Fruit fly (Drosophila melanogaster) whole organism, embryonic: ENCODE results near the gene CG7320.

ENCODE experiments used
- ATbp ChIP-seq: fragments of 200-800 bp; sonication (Bioruptor generic); optimal IDR thresholded peaks from 2 replicates; lab custom pipeline; 2017; ENCODE audit warnings: missing biosample characterization, mild to moderate bottlenecking, missing genetic modification characterization, missing genetic modification reagents
- Antp ChIP-seq: fragments of 200-800 bp; sonication (Bioruptor generic); optimal IDR thresholded peaks from 3 replicates; lab custom pipeline; 2016; ENCODE audit warnings: missing biosample characterization, missing genetic modification characterization
- Awh ChIP-seq: fragments of 200-800 bp; sonication (Bioruptor generic); IDR thresholded peaks from 2 replicates; pipeline ENCODE4, ENCODE4 v1.3.6; 2022; ENCODE audit warnings: missing biosample characterization, missing genetic modification characterization
- Blimp-1 ChIP-seq: fragments of 200-800 bp; sonication (Bioruptor generic); optimal IDR thresholded peaks from 3 replicates; lab custom pipeline; 2018; ENCODE audit warnings: missing biosample characterization, missing genetic modification characterization, mild to moderate bottlenecking, moderate library complexity, missing genetic modification reagents
- CG11560 ChIP-seq: fragments of 200-800 bp; sonication (Bioruptor generic); IDR thresholded peaks from 3 replicates; pipeline ENCODE4 v1.3.6; 2022; ENCODE audit warnings: missing biosample characterization, missing genetic modification characterization
- CG11696 ChIP-seq: fragments of 200-800 bp; sonication (Bioruptor generic); IDR thresholded peaks from 2 replicates; pipeline ENCODE4 v1.3.6; 2022; ENCODE audit warnings: missing biosample characterization, missing genetic modification characterization
- CG12299 ChIP-seq: fragments of 200-800 bp; sonication (Bioruptor generic); optimal IDR thresholded peaks from 2 replicates; lab custom pipeline; 2018; ENCODE audit warnings: missing biosample characterization, mild to moderate bottlenecking, missing genetic modification characterization
- CG15696 ChIP-seq: fragments of 200-800 bp; sonication (Bioruptor generic); optimal IDR thresholded peaks from 2 replicates; lab custom pipeline; 2019; ENCODE audit warnings: missing biosample characterization, mild to moderate bottlenecking, missing genetic modification characterization, moderate library complexity
- CG1603 ChIP-seq: fragments of 200-800 bp; sonication (Bioruptor generic); optimal IDR thresholded peaks from 2 replicates; lab custom pipeline; 2019; ENCODE audit warnings: missing biosample characterization, mild to moderate bottlenecking, missing genetic modification characterization, moderate library complexity
- CG2875 ChIP-seq: fragments of 200-800 bp; sonication (Bioruptor generic); optimal IDR thresholded peaks from 2 replicates; lab custom pipeline; 2017; ENCODE audit warnings: missing biosample characterization, mild to moderate bottlenecking, missing genetic modification characterization, missing genetic modification reagents
- CG3163 ChIP-seq: fragments of 200-800 bp; sonication (Bioruptor generic); optimal IDR thresholded peaks from 3 replicates; lab custom pipeline; 2016; ENCODE audit warnings: missing biosample characterization, missing genetic modification characterization
- CG32767 ChIP-seq: fragments of 200-800 bp; sonication (Bioruptor generic); IDR thresholded peaks from 2 replicates; pipeline ENCODE4 v1.3.6; 2022; ENCODE audit warnings: missing biosample characterization, missing genetic modification characterization
- CG32772 ChIP-seq: fragments of 200-800 bp; sonication (Bioruptor generic); IDR thresholded peaks from 2 replicates; pipeline ENCODE4 v1.3.6; 2022; ENCODE audit warnings: missing biosample characterization, missing genetic modification characterization
- CG34376 ChIP-seq: fragments of 200-800 bp; sonication (Bioruptor generic); optimal IDR thresholded peaks from 2 replicates; lab custom pipeline; 2018; ENCODE audit warnings: missing biosample characterization, mild to moderate bottlenecking, missing genetic modification characterization
- CG6254 ChIP-seq: fragments of 200-800 bp; sonication (Bioruptor generic); optimal IDR thresholded peaks from 3 replicates; lab custom pipeline; 2017; ENCODE audit warnings: mild to moderate bottlenecking, missing biosample characterization, missing genetic modification reagents, missing genetic modification characterization
- CG6654 ChIP-seq: fragments of 200-800 bp; sonication (Bioruptor generic); optimal IDR thresholded peaks from 2 replicates; lab custom pipeline; 2017; ENCODE audit warnings: missing biosample characterization, mild to moderate bottlenecking, missing genetic modification characterization
- CG7556 ChIP-seq: fragments of 200-800 bp; sonication (Bioruptor generic); optimal IDR thresholded peaks from 2 replicates; lab custom pipeline; 2017; ENCODE audit warnings: missing biosample characterization, mild to moderate bottlenecking, missing genetic modification characterization
- CG8089 ChIP-seq: fragments of 200-800 bp; sonication (Bioruptor generic); optimal IDR thresholded peaks from 3 replicates; lab custom pipeline; 2016; ENCODE audit warnings: missing biosample characterization, missing genetic modification characterization
- CG9609 ChIP-seq: fragments of 200-800 bp; sonication (Bioruptor generic); optimal IDR thresholded peaks from 3 replicates; lab custom pipeline; 2016; ENCODE audit warnings: missing biosample characterization, missing genetic modification characterization
- CG9797 ChIP-seq: fragments of 200-800 bp; sonication (Bioruptor generic); optimal IDR thresholded peaks from 3 replicates; lab custom pipeline; 2018; ENCODE audit warnings: missing biosample characterization, mild to moderate bottlenecking, missing genetic modification characterization
- D ChIP-seq, 2 experiments: fragments of 200-800 bp in 1 of 2; fragments of >200 bp in 1 of 2; sonication (Bioruptor generic) in 1 of 2; optimal IDR thresholded peaks; 2 replicates in 1 of 2; 3 replicates in 1 of 2; lab custom pipeline; 2017; ENCODE audit warnings: mild to moderate bottlenecking in 1 of 2, missing biosample characterization in 1 of 2, missing genetic modification characterization in 1 of 2, missing genetic modification reagents in 1 of 2
- Dfd ChIP-seq, 2 experiments: fragments of >200 bp; optimal IDR thresholded peaks; 2 replicates each; lab custom pipeline; 2017; ENCODE audit warnings: missing biosample characterization in 2 of 2, missing genetic modification characterization in 2 of 2
- Dp ChIP-seq: fragments of 200-800 bp; sonication (Bioruptor generic); optimal IDR thresholded peaks from 2 replicates; lab custom pipeline; 2018; ENCODE audit warnings: missing biosample characterization, mild to moderate bottlenecking, missing genetic modification characterization, moderate library complexity
- Med ChIP-seq: fragments of 200-800 bp; sonication (Bioruptor generic); peaks from one replicate; lab custom pipeline; 2016; ENCODE audit warnings: missing biosample characterization, missing genetic modification characterization, mild to moderate bottlenecking, inconsistent platforms, moderate library complexity
- Sin3A ChIP-seq: fragments of >200 bp; optimal IDR thresholded peaks from 2 replicates; lab custom pipeline; 2018
- Sox102F ChIP-seq: fragments of 200-800 bp; sonication (Bioruptor generic); optimal IDR thresholded peaks from 2 replicates; lab custom pipeline; 2018; ENCODE audit warnings: missing biosample characterization, mild to moderate bottlenecking, missing genetic modification characterization, moderate library complexity
- Trl ChIP-seq, 3 experiments: fragments of >200 bp in 2 of 3; fragments of 200-800 bp in 1 of 3; sonication (Bioruptor generic) in 1 of 3; optimal IDR thresholded peaks; 2 replicates in 1 of 3; 3 replicates in 2 of 3; lab custom pipeline; 2016 to 2017; ENCODE audit warnings: missing biosample characterization in 1 of 3, missing genetic modification characterization in 1 of 3
- Xrp1 ChIP-seq: fragments of 200-800 bp; sonication (Bioruptor generic); IDR thresholded peaks from 2 replicates; pipeline ENCODE4 v1.3.6; 2022; ENCODE audit warnings: missing biosample characterization, missing genetic modification characterization
- amos ChIP-seq: fragments of 200-800 bp; sonication (Bioruptor generic); IDR thresholded peaks from 2 replicates; pipeline ENCODE4 v1.3.6; 2022; ENCODE audit warnings: missing biosample characterization, missing genetic modification characterization; ENCODE audit not compliant: partially characterized antibody
- bsh ChIP-seq, 2 experiments: fragments of 200-800 bp; sonication (Bioruptor generic); optimal IDR thresholded peaks; 2 replicates each; lab custom pipeline; 2017 to 2018; ENCODE audit warnings: mild to moderate bottlenecking in 2 of 2, missing biosample characterization in 2 of 2, missing genetic modification characterization in 2 of 2, moderate library complexity in 1 of 2
- cg ChIP-seq: fragments of 200-800 bp; sonication (Bioruptor generic); optimal IDR thresholded peaks from 3 replicates; lab custom pipeline; 2019; ENCODE audit warnings: missing biosample characterization, mild to moderate bottlenecking, missing genetic modification characterization, moderate library complexity
- dimm ChIP-seq: fragments of 200-800 bp; sonication (Bioruptor generic); IDR thresholded peaks from 2 replicates; pipeline ENCODE4 v1.3.6; 2022; ENCODE audit warnings: missing biosample characterization, missing genetic modification characterization
- dmrt99B ChIP-seq: fragments of 200-800 bp; sonication (Bioruptor generic); optimal IDR thresholded peaks from 2 replicates; lab custom pipeline; 2018; ENCODE audit warnings: missing biosample characterization, mild to moderate bottlenecking, missing genetic modification characterization, moderate library complexity
- fru ChIP-seq: fragments of >200 bp; optimal IDR thresholded peaks from 2 replicates; lab custom pipeline; 2017
- jumu ChIP-seq: fragments of 200-800 bp; sonication (Bioruptor generic); optimal IDR thresholded peaks from 3 replicates; lab custom pipeline; 2016; ENCODE audit warnings: missing biosample characterization, missing genetic modification characterization
- kni ChIP-seq: fragments of 200-800 bp; sonication (Bioruptor generic); optimal IDR thresholded peaks from 3 replicates; lab custom pipeline; 2017; ENCODE audit warnings: mild to moderate bottlenecking, missing biosample characterization, missing genetic modification reagents, missing genetic modification characterization
- lab ChIP-seq: fragments of 200-800 bp; sonication (Bioruptor generic); optimal IDR thresholded peaks from 3 replicates; lab custom pipeline; 2017; ENCODE audit warnings: missing biosample characterization, missing genetic modification characterization, mild to moderate bottlenecking, moderate library complexity, missing genetic modification reagents
- lbe ChIP-seq: fragments of 200-800 bp; sonication (Bioruptor generic); optimal IDR thresholded peaks from 2 replicates; lab custom pipeline; 2016; ENCODE audit warnings: missing biosample characterization, mild to moderate bottlenecking, missing genetic modification characterization
- nau ChIP-seq: fragments of 200-800 bp; sonication (Bioruptor generic); optimal IDR thresholded peaks from 3 replicates; lab custom pipeline; 2017; ENCODE audit warnings: missing biosample characterization, mild to moderate bottlenecking, missing genetic modification characterization, missing genetic modification reagents
- pan ChIP-seq, 4 experiments: fragments of >200 bp in 3 of 4; fragments of 200-800 bp in 1 of 4; sonication (Bioruptor generic) in 1 of 4; optimal IDR thresholded peaks in 3 of 4; IDR thresholded peaks in 1 of 4; 2 replicates each; pipeline versions ENCODE4 v1.3.6 to Lab custom; 2017 to 2022; ENCODE audit warnings: missing biosample characterization in 2 of 4, missing genetic modification characterization in 2 of 4, mixed read lengths in 1 of 4
- pros ChIP-seq: fragments of 200-800 bp; sonication (Bioruptor generic); optimal IDR thresholded peaks from 3 replicates; lab custom pipeline; 2019; ENCODE audit warnings: missing biosample characterization, mild to moderate bottlenecking, missing genetic modification characterization, moderate library complexity
- ro ChIP-seq: fragments of 200-800 bp; sonication (Bioruptor generic); IDR thresholded peaks from 2 replicates; pipeline ENCODE4 v1.3.6; 2022; ENCODE audit warnings: missing biosample characterization, missing genetic modification characterization
- sna ChIP-seq: fragments of 200-800 bp; sonication (Bioruptor generic); IDR thresholded peaks from 2 replicates; pipeline ENCODE4 v1.3.6; 2022; ENCODE audit warnings: missing biosample characterization, missing genetic modification characterization; ENCODE audit not compliant: partially characterized antibody
- unpg ChIP-seq: fragments of 200-800 bp; sonication (Bioruptor generic); optimal IDR thresholded peaks from 3 replicates; lab custom pipeline; 2018; ENCODE audit warnings: missing biosample characterization, mild to moderate bottlenecking, missing genetic modification characterization, moderate library complexity
- vvl ChIP-seq: fragments of 200-800 bp; sonication (Bioruptor generic); IDR thresholded peaks from 2 replicates; pipeline ENCODE4 v1.3.6; 2022; ENCODE audit warnings: missing biosample characterization, missing genetic modification characterization
- wdn ChIP-seq: fragments of 200-800 bp; sonication (Bioruptor generic); IDR thresholded peaks from 2 replicates; pipeline ENCODE4 v1.3.6; 2022; ENCODE audit warnings: missing biosample characterization, missing genetic modification characterization
- wek ChIP-seq: fragments of 200-800 bp; sonication (Bioruptor generic); optimal IDR thresholded peaks from 3 replicates; lab custom pipeline; 2018; ENCODE audit warnings: missing biosample characterization, mild to moderate bottlenecking, missing genetic modification characterization, moderate library complexity

The CG7320 gene

DNA sequence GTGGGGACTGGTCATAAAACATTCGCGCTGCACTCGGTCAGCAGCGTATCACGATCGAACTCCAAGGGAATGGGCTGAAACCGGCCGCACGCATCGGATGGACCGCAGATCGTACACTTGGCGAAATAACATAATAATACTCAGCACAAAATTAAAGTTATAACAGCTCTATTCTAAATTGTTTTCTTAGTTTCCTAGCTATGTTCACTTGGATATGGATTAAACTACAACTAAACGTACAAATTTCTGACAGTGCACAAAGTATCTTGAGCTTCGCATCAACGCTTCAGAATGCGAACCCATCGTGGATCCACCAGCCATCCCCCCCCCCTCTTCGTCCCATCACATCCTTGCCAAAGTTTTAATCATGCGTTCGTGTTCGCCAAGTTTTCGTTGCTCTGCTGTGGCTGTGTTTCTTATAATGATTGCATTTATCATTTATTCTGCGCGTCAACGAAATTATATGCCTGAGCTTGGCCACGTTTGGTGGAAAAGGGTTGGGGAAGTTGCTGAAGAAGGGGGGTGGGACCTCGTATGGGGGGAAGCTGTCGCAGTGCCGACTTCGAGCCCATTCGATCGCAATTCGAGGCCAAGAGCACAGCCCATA is 6.2 kb upstream of the CG7320 start (continued):
- TF ChIP-seq cg (GFP tag; lab: Kevin White, UChicago) (no peak), amos (GFP tag; lab: Robert Waterston, UW) (no peak), CG11696 (GFP tag; lab: Robert Waterston, UW) (no peak), CG6654 (GFP tag; lab: Kevin White, UChicago) (no peak), CG32772 (GFP tag; lab: Robert Waterston, UW) (0 out of 2 replicates have a peak, but pooled peaks have one; percentile 5), Blimp-1 (GFP tag; lab: Kevin White, UChicago) (peak; percentile 18), wdn (GFP tag; lab: Robert Waterston, UW) (no peak), Med (no peak), CG32767 (GFP tag; lab: Robert Waterston, UW) (0 out of 2 replicates have a peak, but pooled peaks have one; percentile 17), CG7556 (GFP tag; lab: Kevin White, UChicago) (no peak), dimm (GFP tag; lab: Robert Waterston, UW) (no peak), bsh (GFP tag; optimal IDR thresholded peaks at IDR 0.05; lab: Kevin White, UChicago) (peak; percentile 17 to 74), CG34376 (GFP tag; lab: Kevin White, UChicago) (no peak), sna (GFP tag; lab: Robert Waterston, UW) (no peak), kni (GFP tag; lab: Kevin White, UChicago) (no peak), Xrp1 (GFP tag; lab: Robert Waterston, UW) (peak; percentile 16; the same call in 1 of the 2 replicates), CG3163 (GFP tag; lab: Kevin White, UChicago) (no peak), lbe (GFP tag; lab: Kevin White, UChicago) (peak; percentile 96), jumu (GFP tag; lab: Kevin White, UChicago) (no peak), Sox102F (GFP tag; lab: Kevin White, UChicago) (peak; percentile 31), fru (lab: Kevin White, UChicago) (no peak), CG11560 (tag; lab: Robert Waterston, UW) (no peak)

DNA sequence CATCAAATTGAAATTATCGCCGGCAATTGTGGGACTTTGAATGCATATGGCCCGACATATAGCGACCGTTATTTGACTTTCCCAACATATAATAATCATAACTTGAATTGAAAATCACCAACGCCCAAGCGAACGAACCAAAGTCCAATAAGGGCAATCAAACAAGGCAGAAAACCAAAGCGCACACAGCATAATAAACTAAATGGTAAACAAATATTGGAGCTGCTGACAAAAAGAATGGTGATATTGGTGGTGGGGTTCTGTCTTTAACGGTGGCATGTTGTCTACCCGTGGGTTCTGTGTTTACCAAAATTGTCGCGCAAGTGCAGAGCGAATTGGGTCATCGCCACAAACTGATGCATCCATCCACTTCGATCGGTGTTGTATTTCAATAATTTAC is 3.1 kb upstream of the CG7320 start:
- TF ChIP-seq wek (GFP tag; lab: Kevin White, UChicago) (peak; percentile 28), CG2875 (peak; percentile 41), Antp (GFP tag; lab: Kevin White, UChicago) (no peak), Trl (optimal IDR thresholded peaks at IDR 0.05; lab: Kevin White, UChicago) (no peak), Trl (GFP tag; optimal IDR thresholded peaks at IDR 0.05; lab: Kevin White, UChicago) (no peak), pros (no peak), ro (GFP tag; lab: Robert Waterston, UW) (no peak), CG9609 (GFP tag; lab: Kevin White, UChicago) (no peak), Dfd (GFP tag; optimal IDR thresholded peaks at IDR 0.05; lab: Kevin White, UChicago) (no peak), nau (peak; percentile 15), pan (optimal IDR thresholded peaks at IDR 0.05; lab: Kevin White, UChicago) (no peak), pan (GFP tag; optimal IDR thresholded peaks at IDR 0.05 in 1 of 2, IDR thresholded peaks at IDR 0.05 in 1 of 2) (peak in 1 of 2 experiments; percentile 47), Awh (GFP tag; lab: Robert Waterston, UW) (0 out of 2 replicates have a peak, but pooled peaks have one; percentile 10), dmrt99B (peak; percentile 11), vvl (peak; percentile 22; the same call in 1 of the 2 replicates), CG9797 (GFP tag; lab: Kevin White, UChicago) (no peak), Sin3A (no peak), unpg (GFP tag; lab: Kevin White, UChicago) (peak; percentile 24), CG8089 (GFP tag; lab: Kevin White, UChicago) (peak; percentile 2), CG1603 (tag; lab: Kevin White, UChicago) (peak; percentile 37), Dp (GFP tag; lab: Kevin White, UChicago) (no peak), CG12299 (tag; lab: Kevin White, UChicago) (no peak), CG6254 (GFP tag; lab: Kevin White, UChicago) (peak; percentile 54), ATbp (GFP tag; lab: Kevin White, UChicago) (peak; percentile 65), D (optimal IDR thresholded peaks at IDR 0.05; lab: Kevin White, UChicago) (no peak), D (GFP tag; optimal IDR thresholded peaks at IDR 0.05; lab: Kevin White, UChicago) (peak; percentile 12), CG15696 (peak; percentile 4), Xrp1 (GFP tag; lab: Robert Waterston, UW) (peak; percentile 44; the same call in 1 of the 2 replicates), lab (GFP tag; lab: Kevin White, UChicago) (peak; percentile 16)
